Fruit fly (Drosophila melanogaster) whole organism, embryonic: ENCODE measurements around the gene CG44838.

ENCODE experiments used
- BEAF-32 ChIP-seq: fragments of 200-800 bp; sonication (Bioruptor generic); optimal IDR thresholded peaks from 3 replicates; lab custom pipeline; 2017; ENCODE audit warnings: missing biosample characterization, missing genetic modification characterization, mild to moderate bottlenecking, moderate library complexity, missing genetic modification reagents
- CG10209 ChIP-seq: fragments of 200-800 bp; sonication (Bioruptor generic); optimal IDR thresholded peaks from 3 replicates; lab custom pipeline; 2017; ENCODE audit warnings: missing biosample characterization, mild to moderate bottlenecking, missing genetic modification characterization, missing genetic modification reagents
- CG10274 ChIP-seq: fragments of 200-800 bp; sonication (Bioruptor generic); optimal IDR thresholded peaks from 3 replicates; lab custom pipeline; 2017; ENCODE audit warnings: missing biosample characterization, mild to moderate bottlenecking, missing genetic modification characterization
- CG12299 ChIP-seq: fragments of 200-800 bp; sonication (Bioruptor generic); optimal IDR thresholded peaks from 2 replicates; lab custom pipeline; 2018; ENCODE audit warnings: missing biosample characterization, mild to moderate bottlenecking, missing genetic modification characterization
- CG1233 ChIP-seq: fragments of 200-800 bp; sonication (Bioruptor generic); optimal IDR thresholded peaks from 4 replicates; lab custom pipeline; 2018; ENCODE audit warnings: missing biosample characterization, mild to moderate bottlenecking, missing genetic modification characterization
- CG13123 ChIP-seq: fragments of 200-800 bp; sonication (Bioruptor generic); optimal IDR thresholded peaks from 2 replicates; lab custom pipeline; 2016; ENCODE audit warnings: missing biosample characterization, missing genetic modification characterization
- CG1529 ChIP-seq: fragments of 200-800 bp; sonication (Bioruptor generic); optimal IDR thresholded peaks from 3 replicates; lab custom pipeline; 2018; ENCODE audit warnings: missing biosample characterization, missing genetic modification characterization
- CG16815 ChIP-seq: fragments of 200-800 bp; sonication (Bioruptor generic); optimal IDR thresholded peaks from 3 replicates; lab custom pipeline; 2017; ENCODE audit warnings: missing biosample characterization, mild to moderate bottlenecking, missing genetic modification characterization
- CG18764 ChIP-seq: fragments of 200-800 bp; sonication (Bioruptor generic); optimal IDR thresholded peaks from 3 replicates; lab custom pipeline; 2016; ENCODE audit warnings: missing biosample characterization, missing genetic modification characterization
- CG2678 ChIP-seq: fragments of 200-800 bp; sonication (Bioruptor generic); optimal IDR thresholded peaks from 3 replicates; lab custom pipeline; 2019; ENCODE audit warnings: missing biosample characterization, mild to moderate bottlenecking, missing genetic modification characterization, moderate library complexity
- CG2712 ChIP-seq: fragments of 200-800 bp; optimal IDR thresholded peaks from 3 replicates; lab custom pipeline; 2019; ENCODE audit warnings: missing biosample characterization, mild to moderate bottlenecking, missing genetic modification characterization, moderate library complexity
- CG33213 ChIP-seq: fragments of 200-800 bp; sonication (Bioruptor generic); optimal IDR thresholded peaks from 3 replicates; lab custom pipeline; 2016; ENCODE audit warnings: missing biosample characterization, missing genetic modification characterization
- CG3726 ChIP-seq: fragments of 200-800 bp; sonication (Bioruptor generic); IDR thresholded peaks from 3 replicates; pipeline ENCODE4, ENCODE4 v1.3.6; 2022; ENCODE audit warnings: missing biosample characterization, missing genetic modification characterization
- CG4617 ChIP-seq: fragments of 200-800 bp; sonication (Bioruptor generic); optimal IDR thresholded peaks from 3 replicates; lab custom pipeline; 2016; ENCODE audit warnings: missing biosample characterization, missing genetic modification characterization, borderline replicate concordance
- CG6689 ChIP-seq: fragments of 200-800 bp; sonication (Bioruptor generic); IDR thresholded peaks from 2 replicates; pipeline ENCODE4 v1.3.6; 2022; ENCODE audit warnings: missing biosample characterization, missing genetic modification characterization
- CG6765 ChIP-seq: fragments of 200-800 bp; sonication (Bioruptor generic); optimal IDR thresholded peaks from 3 replicates; lab custom pipeline; 2017; ENCODE audit warnings: missing biosample characterization, mild to moderate bottlenecking, missing genetic modification characterization
- CG7745 ChIP-seq: fragments of 200-800 bp; sonication (Bioruptor generic); optimal IDR thresholded peaks from 2 replicates; lab custom pipeline; 2018; ENCODE audit warnings: missing biosample characterization, mild to moderate bottlenecking, missing genetic modification characterization, moderate library complexity
- CG9437 ChIP-seq: fragments of 200-800 bp; sonication (Bioruptor generic); optimal IDR thresholded peaks from 2 replicates; lab custom pipeline; 2018; ENCODE audit warnings: missing biosample characterization, mild to moderate bottlenecking, missing genetic modification characterization
- CG9797 ChIP-seq: fragments of 200-800 bp; sonication (Bioruptor generic); optimal IDR thresholded peaks from 3 replicates; lab custom pipeline; 2018; ENCODE audit warnings: missing biosample characterization, mild to moderate bottlenecking, missing genetic modification characterization
- CG9876 ChIP-seq: fragments of 200-800 bp; sonication (Bioruptor generic); optimal IDR thresholded peaks from 2 replicates; lab custom pipeline; 2016; ENCODE audit warnings: missing biosample characterization, missing genetic modification characterization
- Dek ChIP-seq: fragments of 200-800 bp; sonication (Bioruptor generic); optimal IDR thresholded peaks from 3 replicates; lab custom pipeline; 2019; ENCODE audit warnings: missing biosample characterization, mild to moderate bottlenecking, missing genetic modification characterization, moderate library complexity
- Dll ChIP-seq: fragments of 200-800 bp; sonication (Bioruptor generic); IDR thresholded peaks from 4 replicates; pipeline ENCODE4 v1.3.6; 2022; ENCODE audit warnings: missing biosample characterization, missing genetic modification characterization; ENCODE audit not compliant: partially characterized antibody
- Doc2 ChIP-seq: fragments of 200-800 bp; sonication (Bioruptor generic); IDR thresholded peaks from 2 replicates; pipeline ENCODE4 v1.3.6; 2022; ENCODE audit warnings: missing biosample characterization, missing genetic modification characterization
- Fer3 ChIP-seq: fragments of 200-800 bp; sonication (Bioruptor generic); optimal IDR thresholded peaks from 2 replicates; lab custom pipeline; 2018; ENCODE audit warnings: missing biosample characterization, mild to moderate bottlenecking, missing genetic modification characterization, moderate library complexity
- HLHmδ ChIP-seq: fragments of 200-800 bp; sonication (Bioruptor generic); optimal IDR thresholded peaks from 2 replicates; lab custom pipeline; 2018; ENCODE audit warnings: missing biosample characterization, mild to moderate bottlenecking, missing genetic modification characterization, moderate library complexity
- Hsf ChIP-seq: fragments of 200-800 bp; sonication (Bioruptor generic); optimal IDR thresholded peaks from 3 replicates; lab custom pipeline; 2016; ENCODE audit warnings: missing biosample characterization, missing genetic modification characterization
- Kr ChIP-seq: fragments of 200-800 bp; sonication (Bioruptor generic); optimal IDR thresholded peaks from 2 replicates; lab custom pipeline; 2017; ENCODE audit warnings: missing biosample characterization, mild to moderate bottlenecking, missing genetic modification characterization
- Meics ChIP-seq: fragments of 200-800 bp; sonication (Bioruptor generic); optimal IDR thresholded peaks from 2 replicates; lab custom pipeline; 2017; ENCODE audit warnings: missing biosample characterization, mild to moderate bottlenecking, missing genetic modification characterization
- Oli ChIP-seq: fragments of 200-800 bp; sonication (Bioruptor generic); optimal IDR thresholded peaks from 2 replicates; lab custom pipeline; 2018; ENCODE audit warnings: missing biosample characterization, mild to moderate bottlenecking, missing genetic modification characterization, moderate library complexity
- Optix ChIP-seq: fragments of 200-800 bp; sonication (Bioruptor generic); IDR thresholded peaks from 3 replicates; pipeline ENCODE4 v1.3.6; 2022; ENCODE audit warnings: missing biosample characterization, missing genetic modification characterization
- Sry-β ChIP-seq: fragments of 200-800 bp; sonication (Bioruptor generic); optimal IDR thresholded peaks from 2 replicates; lab custom pipeline; 2018; ENCODE audit warnings: missing biosample characterization, mild to moderate bottlenecking, missing genetic modification characterization, moderate library complexity
- Sry-δ ChIP-seq: fragments of 200-800 bp; sonication (Bioruptor generic); optimal IDR thresholded peaks from 2 replicates; lab custom pipeline; 2016; ENCODE audit warnings: missing biosample characterization, missing genetic modification characterization
- ash1 ChIP-seq: fragments of 200-800 bp; sonication (Bioruptor generic); optimal IDR thresholded peaks from 2 replicates; lab custom pipeline; 2018; ENCODE audit warnings: missing biosample characterization, mild to moderate bottlenecking, missing genetic modification characterization
- az2 ChIP-seq: fragments of 200-800 bp; sonication (Bioruptor generic); optimal IDR thresholded peaks from 3 replicates; lab custom pipeline; 2016; ENCODE audit warnings: missing biosample characterization, missing genetic modification characterization
- bbx ChIP-seq: fragments of 200-800 bp; sonication (Bioruptor generic); IDR thresholded peaks from 2 replicates; pipeline ENCODE4 v1.3.6; 2022; ENCODE audit warnings: missing biosample characterization, missing genetic modification characterization; ENCODE audit not compliant: partially characterized antibody
- fd3F ChIP-seq: fragments of 200-800 bp; sonication (Bioruptor generic); optimal IDR thresholded peaks from 2 replicates; lab custom pipeline; 2018; ENCODE audit warnings: missing biosample characterization, mild to moderate bottlenecking, missing genetic modification characterization, moderate library complexity
- grau ChIP-seq: fragments of 200-800 bp; optimal IDR thresholded peaks from 3 replicates; lab custom pipeline; 2019; ENCODE audit warnings: missing biosample characterization, mild to moderate bottlenecking, missing genetic modification characterization, moderate library complexity
- gsb ChIP-seq: fragments of 200-800 bp; sonication (Bioruptor generic); IDR thresholded peaks from 2 replicates; pipeline ENCODE4 v1.3.6; 2022; ENCODE audit warnings: missing biosample characterization, missing genetic modification characterization
- insv ChIP-seq, 2 experiments: fragments of 200-800 bp; sonication (Bioruptor generic); optimal IDR thresholded peaks; 3 replicates each; lab custom pipeline; 2016 to 2018; ENCODE audit warnings: missing biosample characterization in 2 of 2, missing genetic modification characterization in 2 of 2
- kah ChIP-seq: fragments of 200-800 bp; sonication (Bioruptor generic); optimal IDR thresholded peaks from 2 replicates; lab custom pipeline; 2018; ENCODE audit warnings: missing biosample characterization, mild to moderate bottlenecking, missing genetic modification characterization
- lmd ChIP-seq: fragments of 200-800 bp; sonication (Bioruptor generic); IDR thresholded peaks from 2 replicates; pipeline ENCODE4 v1.3.6; 2022; ENCODE audit warnings: missing biosample characterization, missing genetic modification characterization
- oc ChIP-seq: fragments of 200-800 bp; sonication (Bioruptor generic); optimal IDR thresholded peaks from 2 replicates; lab custom pipeline; 2018; ENCODE audit warnings: missing biosample characterization, mild to moderate bottlenecking, missing genetic modification characterization, moderate library complexity
- org-1 ChIP-seq: fragments of 200-800 bp; sonication (Bioruptor generic); optimal IDR thresholded peaks from 2 replicates; lab custom pipeline; 2017; ENCODE audit warnings: missing biosample characterization, missing genetic modification characterization
- pb ChIP-seq: fragments of 200-800 bp; sonication (Bioruptor generic); optimal IDR thresholded peaks from 3 replicates; lab custom pipeline; 2016; ENCODE audit warnings: missing biosample characterization, missing genetic modification characterization
- pzg ChIP-seq: fragments of 200-800 bp; sonication (Bioruptor generic); optimal IDR thresholded peaks from 3 replicates; lab custom pipeline; 2018; ENCODE audit warnings: missing biosample characterization, mild to moderate bottlenecking, missing genetic modification characterization, moderate library complexity
- repo ChIP-seq: fragments of 200-800 bp; sonication (Bioruptor generic); optimal IDR thresholded peaks from 2 replicates; lab custom pipeline; 2016; ENCODE audit warnings: missing biosample characterization, missing genetic modification characterization
- row ChIP-seq: fragments of 200-800 bp; sonication (Bioruptor generic); IDR thresholded peaks from 3 replicates; pipeline ENCODE4 v1.3.6; 2022; ENCODE audit warnings: missing biosample characterization, missing genetic modification characterization
- run ChIP-seq: fragments of 200-800 bp; sonication (Bioruptor generic); optimal IDR thresholded peaks from 3 replicates; lab custom pipeline; 2018; ENCODE audit warnings: missing biosample characterization, mild to moderate bottlenecking, missing genetic modification characterization
- sens-2 ChIP-seq: fragments of 200-800 bp; sonication (Bioruptor generic); IDR thresholded peaks from 2 replicates; pipeline ENCODE4 v1.3.6; 2022; ENCODE audit warnings: missing biosample characterization, missing genetic modification characterization
- sug ChIP-seq: fragments of 200-800 bp; optimal IDR thresholded peaks from 2 replicates; lab custom pipeline; 2019; ENCODE audit warnings: missing biosample characterization, mild to moderate bottlenecking, missing genetic modification characterization, moderate library complexity
- z ChIP-seq: fragments of 200-800 bp; sonication (Bioruptor generic); IDR thresholded peaks from 3 replicates; pipeline ENCODE4 v1.3.6; 2022; ENCODE audit warnings: missing biosample characterization, missing genetic modification characterization

CG44838 gene

dm6 chr3L:9466595-9466994 lies 5.7 kb downstream of the CG44838 start (continued):
- TF ChIP-seq run (tag; lab: Kevin White, UChicago) (no peak), CG10209 (GFP tag; lab: Kevin White, UChicago) (peak; percentile 57), Hsf (GFP tag; lab: Kevin White, UChicago) (peak; percentile 8), Sry-β (GFP tag; lab: Kevin White, UChicago) (no peak), insv (GFP tag; optimal IDR thresholded peaks at IDR 0.05; lab: Kevin White, UChicago) (no peak), CG33213 (GFP tag; lab: Kevin White, UChicago) (no peak), Doc2 (GFP tag; lab: Robert Waterston, UW) (no peak), Fer3 (no peak), BEAF-32 (GFP tag; lab: Kevin White, UChicago) (no peak), Kr (GFP tag; lab: Kevin White, UChicago) (no peak), CG3726 (GFP tag; lab: Robert Waterston, UW) (no peak), Dll (GFP tag; lab: Robert Waterston, UW) (no peak), CG2712 (tag; lab: Kevin White, UChicago) (peak; percentile 37), bbx (GFP tag; lab: Robert Waterston, UW) (no peak), CG12299 (tag; lab: Kevin White, UChicago) (no peak), row (GFP tag; lab: Robert Waterston, UW) (peak; percentile 51; the same call in 2 of the 3 replicates), CG18764 (no peak), lmd (GFP tag; lab: Robert Waterston, UW) (no peak), Optix (GFP tag; lab: Robert Waterston, UW) (no peak), sens-2 (GFP tag; lab: Robert Waterston, UW) (no peak), z (GFP tag; lab: Robert Waterston, UW) (no peak), sug (tag; lab: Kevin White, UChicago) (peak; percentile 16), CG13123 (no peak), ash1 (no peak), Sry-δ (GFP tag; lab: Kevin White, UChicago) (no peak), CG7745 (tag; lab: Kevin White, UChicago) (no peak), kah (GFP tag; lab: Kevin White, UChicago) (no peak), pzg (GFP tag; lab: Kevin White, UChicago) (no peak), gsb (GFP tag; lab: Robert Waterston, UW) (no peak), Meics (GFP tag; lab: Kevin White, UChicago) (peak; percentile 41), Dek (tag; lab: Kevin White, UChicago) (peak; percentile 19), CG9876 (GFP tag; lab: Kevin White, UChicago) (no peak), CG6765 (GFP tag; lab: Kevin White, UChicago) (peak; percentile 29), repo (GFP tag; lab: Kevin White, UChicago) (no peak), pb (GFP tag; lab: Kevin White, UChicago) (no peak), CG1233 (peak; percentile 31), fd3F (GFP tag; lab: Kevin White, UChicago) (no peak), org-1 (peak; percentile 18), CG9437 (GFP tag; lab: Kevin White, UChicago) (peak; percentile 10), CG2678 (tag; lab: Kevin White, UChicago) (peak; percentile 75), HLHmδ (GFP tag; lab: Kevin White, UChicago) (no peak), CG10274 (GFP tag; lab: Kevin White, UChicago) (no peak), CG4617 (GFP tag; lab: Kevin White, UChicago) (no peak), CG16815 (no peak), az2 (peak; percentile 15), Oli (peak; percentile 48), oc (tag; lab: Kevin White, UChicago) (no peak), grau (peak; percentile 88), CG6689 (GFP tag; lab: Robert Waterston, UW) (peak; percentile 28; the same call in 1 of the 2 replicates), CG1529 (GFP tag; lab: Kevin White, UChicago) (no peak), CG9797 (GFP tag; lab: Kevin White, UChicago) (no peak)
